Worm (Caenorhabditis elegans): ENCODE results near the gene ugt-36.

- TF ChIP-seq ZK337.2 (GFP tag; IDR thresholded peaks at IDR 0.05) = no peak
- TF ChIP-seq unc-39 (tag; optimal IDR thresholded peaks at IDR 0.05) = no peak
- TF ChIP-seq dpl-1 (GFP tag; optimal IDR thresholded peaks at IDR 0.05) = no peak
These were observed 43.6 kb upstream of the ugt-36 start, which contains the start of gene lmd-5 for ce11 chrV:7123188-7123708.

Data from whole organism, L4 larva.